Worm (Caenorhabditis elegans): ENCODE measurements around the gene C33B4.4.

The C33B4.4 gene

DNA sequence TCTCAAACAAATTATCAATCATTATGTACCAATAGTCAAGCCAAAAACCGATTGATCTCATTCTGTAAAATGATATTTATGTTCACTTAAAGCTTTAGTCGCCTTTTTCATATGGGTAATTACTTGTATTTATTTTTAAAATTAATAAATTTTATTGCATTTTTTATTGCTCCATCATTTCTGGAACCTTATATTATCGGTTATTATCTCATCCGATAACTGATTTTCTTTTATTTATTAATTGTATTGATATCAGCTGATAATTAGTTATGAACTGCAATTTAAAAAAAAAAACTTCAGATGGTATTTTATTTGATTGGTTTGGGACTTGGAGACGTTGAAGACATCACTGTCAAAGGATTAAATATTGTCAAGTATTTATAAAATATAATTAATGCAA, 33.4 kb downstream of the C33B4.4 start, which contains the start of gene dph-5:
dph-5 (plus strand) TSS at position 301 of the 400 bp plus-strand sequence.
- TF ChIP-seq lin-13 (tag; optimal IDR thresholded peaks at IDR 0.05) = no peak
- TF ChIP-seq bed-3 (GFP tag; optimal IDR thresholded peaks at IDR 0.05) = no peak

DNA sequence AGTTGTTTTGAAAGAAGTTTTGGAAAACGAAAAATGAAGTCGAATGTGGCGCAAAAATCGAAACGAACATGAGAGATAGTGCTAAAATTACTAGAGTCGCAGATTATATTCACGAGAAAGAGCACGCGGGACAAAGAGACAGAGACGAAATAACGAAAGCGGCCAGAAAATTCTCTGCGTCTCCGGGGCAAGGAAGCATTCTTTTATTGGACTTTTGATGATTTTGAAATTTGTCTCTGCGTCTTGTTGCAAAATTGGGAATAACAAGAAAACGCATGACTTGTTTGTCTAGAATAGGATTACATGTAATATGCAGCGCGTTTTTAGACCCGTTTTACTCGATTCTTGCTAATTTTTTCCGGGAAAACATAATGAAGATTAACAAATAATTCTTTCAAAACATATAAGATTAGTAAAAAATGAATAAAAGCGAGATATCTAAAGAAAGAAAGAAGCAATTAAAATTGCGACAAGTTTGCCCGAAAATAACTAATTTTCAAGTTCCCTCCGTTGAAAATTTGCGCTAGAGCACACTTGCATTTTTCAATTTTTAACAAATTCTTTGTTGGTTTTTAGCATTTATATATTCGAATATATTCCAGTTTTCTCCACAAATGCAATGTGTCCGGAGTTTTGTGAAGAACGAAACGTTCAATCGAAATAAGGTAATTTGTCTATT, 35.2 kb downstream of the C33B4.4 start, which contains the start of the genes B0491.6 and pigm-1:
B0491.6 (minus strand) TSS at position 466 of the 679 bp plus-strand sequence.
pigm-1 (plus strand) TSS at position 568 of the 679 bp plus-strand sequence.
- TF ChIP-seq unc-120 (tag; optimal IDR thresholded peaks at IDR 0.05; ENCODE audit: poor library complexity, severe bottlenecking) = peak; percentile 68
- TF ChIP-seq flh-1 (GFP tag; optimal IDR thresholded peaks at IDR 0.05) = no peak
- TF ChIP-seq nhr-237 (tag; optimal IDR thresholded peaks at IDR 0.05) = peak; percentile 77
- TF ChIP-seq nhr-28 (tag; optimal IDR thresholded peaks at IDR 0.05) = no peak
- no peak for TF ChIP-seq lsy-2 (tag; optimal IDR thresholded peaks at IDR 0.05)
- TF ChIP-seq mab-5 (tag; optimal IDR thresholded peaks at IDR 0.05) = no peak
- TF ChIP-seq unc-39 (tag; optimal IDR thresholded peaks at IDR 0.05) = no peak
- TF ChIP-seq sem-2 (GFP tag; optimal IDR thresholded peaks at IDR 0.05) = no peak
- TF ChIP-seq unc-62 (GFP tag; optimal IDR thresholded peaks at IDR 0.05) = no peak
- peak; percentile 44 for TF ChIP-seq pha-4 (tag; optimal IDR thresholded peaks at IDR 0.05)
- TF ChIP-seq mls-2 (tag; optimal IDR thresholded peaks at IDR 0.05) = peak; percentile 17
- peak; percentile 91 for TF ChIP-seq ces-1 (GFP tag; optimal IDR thresholded peaks at IDR 0.05)
- peak; percentile 1 for TF ChIP-seq mep-1 (tag; optimal IDR thresholded peaks at IDR 0.05)
- TF ChIP-seq zip-8 (tag; optimal IDR thresholded peaks at IDR 0.05) = no peak
- peak; percentile 62 for TF ChIP-seq ham-2 (GFP tag; optimal IDR thresholded peaks at IDR 0.05)
- no peak for TF ChIP-seq cnd-1 (tag; optimal IDR thresholded peaks at IDR 0.05)
- no peak for TF ChIP-seq ceh-39 (tag; optimal IDR thresholded peaks at IDR 0.05)
- no peak for TF ChIP-seq nhr-76 (tag; optimal IDR thresholded peaks at IDR 0.05)
- TF ChIP-seq lin-32 (GFP tag; optimal IDR thresholded peaks at IDR 0.05) = no peak

- no peak for TF ChIP-seq elt-3 (tag; optimal IDR thresholded peaks at IDR 0.05)
- TF ChIP-seq cnd-1 (tag; optimal IDR thresholded peaks at IDR 0.05) = no peak
- no peak for TF ChIP-seq nhr-2 (tag; optimal IDR thresholded peaks at IDR 0.05)
- peak; percentile 63 for TF ChIP-seq ces-1 (GFP tag; optimal IDR thresholded peaks at IDR 0.05)
- TF ChIP-seq ham-2 (GFP tag; optimal IDR thresholded peaks at IDR 0.05) = no peak
- no peak for TF ChIP-seq snpc-4 (tag; optimal IDR thresholded peaks at IDR 0.05)
- TF ChIP-seq ceh-43 (GFP tag; optimal IDR thresholded peaks at IDR 0.05) = peak; percentile 70
- peak; percentile 78 for TF ChIP-seq sptf-1 (tag; optimal IDR thresholded peaks at IDR 0.05)
- peak; percentile 64 for TF ChIP-seq pha-4 (tag; optimal IDR thresholded peaks at IDR 0.05)
- no peak for TF ChIP-seq ceh-83 (GFP tag; optimal IDR thresholded peaks at IDR 0.05)
- TF ChIP-seq hlh-1 (tag; optimal IDR thresholded peaks at IDR 0.05) = peak; percentile 42
- no peak for TF ChIP-seq unc-39 (tag; optimal IDR thresholded peaks at IDR 0.05)
- peak; percentile 10 for TF ChIP-seq bed-3 (GFP tag; optimal IDR thresholded peaks at IDR 0.05)
- TF ChIP-seq unc-120 (tag; optimal IDR thresholded peaks at IDR 0.05; ENCODE audit: poor library complexity, severe bottlenecking) = peak; percentile 15
- no peak for TF ChIP-seq nhr-28 (tag; optimal IDR thresholded peaks at IDR 0.05)
- peak; percentile 86 for TF ChIP-seq lsy-2 (tag; optimal IDR thresholded peaks at IDR 0.05)
- TF ChIP-seq lin-13 (tag; optimal IDR thresholded peaks at IDR 0.05) = peak; percentile 62
- TF ChIP-seq M03D4.4 (tag; optimal IDR thresholded peaks at IDR 0.05) = peak; percentile 77
- no peak for TF ChIP-seq sem-2 (GFP tag; optimal IDR thresholded peaks at IDR 0.05)
- no peak for TF ChIP-seq tbx-8 (GFP tag; optimal IDR thresholded peaks at IDR 0.05)
- TF ChIP-seq blmp-1 (tag; optimal IDR thresholded peaks at IDR 0.05) = no peak
- peak; percentile 78 for TF ChIP-seq nhr-237 (tag; optimal IDR thresholded peaks at IDR 0.05)
- TF ChIP-seq mep-1 (tag; optimal IDR thresholded peaks at IDR 0.05) = peak; percentile 86
- TF ChIP-seq lin-32 (GFP tag; optimal IDR thresholded peaks at IDR 0.05) = no peak
- TF ChIP-seq elt-1 (tag; optimal IDR thresholded peaks at IDR 0.05; ENCODE audit: borderline replicate concordance, insufficient read depth) = no peak
- peak; percentile 36 for TF ChIP-seq mls-2 (tag; optimal IDR thresholded peaks at IDR 0.05)
- peak; percentile 3 for TF ChIP-seq unc-62 (GFP tag; optimal IDR thresholded peaks at IDR 0.05)
- TF ChIP-seq flh-1 (GFP tag; optimal IDR thresholded peaks at IDR 0.05) = no peak
- TF ChIP-seq mab-5 (tag; optimal IDR thresholded peaks at IDR 0.05) = no peak
Measured at ce11 chrII:11345570-11346029, 37.6 kb downstream of the C33B4.4 start, which contains the start of gene nduf-11. TSS of gene nduf-11 (minus strand) at chrII:11345620.

- no peak for TF ChIP-seq mep-1 (tag; optimal IDR thresholded peaks at IDR 0.05)
Measured at ce11 chrII:11344554-11344953, 38.7 kb downstream of the C33B4.4 start.

All from whole organism, mixed stage, embryonic.